Worm (Caenorhabditis elegans) whole organism, L1 larva: Measurements from ENCODE around the gene ZK154.4.
A peak's percentile ranks its signal among the peaks of the same experiment; 100 is the strongest.

Experiments used
- C16A3.4 ChIP-seq: fragments of 150-350 bp; optimal IDR thresholded peaks from 2 replicates; lab custom pipeline; 2014; ENCODE audit warnings: missing biosample characterization, missing genetic modification characterization
- F16B12.6 ChIP-seq: fragments of 150-350 bp; optimal IDR thresholded peaks from 2 replicates; lab custom pipeline; 2014; ENCODE audit warnings: missing biosample characterization, missing genetic modification characterization
- Y116A8C.19 ChIP-seq: sonication (generic microtip); optimal IDR thresholded peaks from 2 replicates; lab custom pipeline; 2016; ENCODE audit warnings: missing compliant biosample characterization, missing genetic modification characterization, borderline replicate concordance
- alr-1 ChIP-seq: fragments of 200-800 bp; sonication (Bioruptor generic); optimal IDR thresholded peaks from 2 replicates; lab custom pipeline; 2018; ENCODE audit warnings: borderline replicate concordance, mild to moderate bottlenecking, missing genetic modification characterization, missing compliant biosample characterization
- ama-1 ChIP-seq: fragments of 150-350 bp; optimal IDR thresholded peaks from 2 replicates; lab custom pipeline; 2014
- blmp-1 ChIP-seq: fragments of 150-350 bp; optimal IDR thresholded peaks from 2 replicates; lab custom pipeline; 2014; ENCODE audit warnings: missing biosample characterization, missing genetic modification characterization
- ceh-82 ChIP-seq, 3 experiments: fragments of 150-350 bp in 1 of 3; sonication (generic microtip) in 2 of 3; optimal IDR thresholded peaks; 2 replicates each; lab custom pipeline; 2014 to 2017; ENCODE audit warnings: missing biosample characterization in 3 of 3, missing genetic modification characterization in 3 of 3
- ceh-88 ChIP-seq: fragments of 200-800 bp; sonication (Bioruptor generic); IDR thresholded peaks from 2 replicates; pipeline ENCODE4 v1.3.6; 2022; ENCODE audit warnings: missing genetic modification characterization, missing compliant biosample characterization
- dpl-1 ChIP-seq, 3 experiments: fragments of 150-350 bp in 2 of 3; sonication (generic microtip) in 1 of 3; optimal IDR thresholded peaks; 2 replicates each; lab custom pipeline; 2014 to 2017; ENCODE audit warnings: missing biosample characterization in 3 of 3, missing genetic modification characterization in 3 of 3, missing genetic modification reagents in 3 of 3
- dsc-1 ChIP-seq: sonication (generic microtip); optimal IDR thresholded peaks from 2 replicates; lab custom pipeline; 2016; ENCODE audit warnings: mild to moderate bottlenecking, missing genetic modification characterization, missing compliant biosample characterization
- efl-1 ChIP-seq, 4 experiments: fragments of 150-350 bp; optimal IDR thresholded peaks in 3 of 4; peaks in 1 of 4; 1 replicate in 1 of 4; 2 replicates in 3 of 4; lab custom pipeline; 2014; ENCODE audit warnings: missing biosample characterization in 2 of 4, missing genetic modification characterization in 2 of 4, missing genetic modification reagents in 2 of 4
- elt-2 ChIP-seq: sonication (generic microtip); optimal IDR thresholded peaks from 2 replicates; lab custom pipeline; 2016; ENCODE audit warnings: missing genetic modification characterization, mild to moderate bottlenecking, inconsistent platforms, missing compliant biosample characterization, missing genetic modification reagents
- ets-5 ChIP-seq: fragments of 200-800 bp; sonication (Bioruptor generic); IDR thresholded peaks from 2 replicates; pipeline ENCODE4 v1.3.6; 2022; ENCODE audit warnings: missing genetic modification characterization, missing compliant biosample characterization
- fkh-8 ChIP-seq: sonication (generic microtip); optimal IDR thresholded peaks from 2 replicates; lab custom pipeline; 2016; ENCODE audit warnings: mild to moderate bottlenecking, missing genetic modification characterization, missing compliant biosample characterization
- hpl-2 ChIP-seq: fragments of 150-350 bp; optimal IDR thresholded peaks from 2 replicates; lab custom pipeline; 2014; ENCODE audit warnings: missing biosample characterization, missing genetic modification reagents, missing genetic modification characterization
- isw-1 ChIP-seq: fragments of 200-800 bp; sonication (Bioruptor generic); IDR thresholded peaks from 2 replicates; pipeline ENCODE4 v1.3.6; 2022; ENCODE audit warnings: missing genetic modification characterization, missing compliant biosample characterization
- lin-13 ChIP-seq: fragments of 150-350 bp; optimal IDR thresholded peaks from 2 replicates; lab custom pipeline; 2014; ENCODE audit warnings: missing biosample characterization, missing genetic modification reagents, missing genetic modification characterization
- lin-14 ChIP-seq: fragments of 200-800 bp; sonication (Bioruptor generic); optimal IDR thresholded peaks from 2 replicates; lab custom pipeline; 2018; ENCODE audit warnings: mild to moderate bottlenecking, missing genetic modification characterization, moderate library complexity, missing compliant biosample characterization
- lin-35 ChIP-seq, 2 experiments: fragments of 150-350 bp; optimal IDR thresholded peaks; 2 replicates each; lab custom pipeline; 2014; ENCODE audit warnings: missing biosample characterization in 2 of 2, missing genetic modification characterization in 2 of 2, missing genetic modification reagents in 2 of 2
- lsy-2 ChIP-seq, 2 experiments: fragments of 150-350 bp; optimal IDR thresholded peaks; 2 replicates each; lab custom pipeline; 2014; ENCODE audit warnings: missing biosample characterization in 2 of 2, missing genetic modification characterization in 2 of 2
- mdl-1 ChIP-seq, 2 experiments: fragments of 150-350 bp; optimal IDR thresholded peaks; 2 replicates each; lab custom pipeline; 2014 to 2017; ENCODE audit warnings: missing biosample characterization in 2 of 2, missing genetic modification characterization in 2 of 2, inconsistent platforms in 1 of 2
- mef-2 ChIP-seq: fragments of 150-350 bp; optimal IDR thresholded peaks from 2 replicates; lab custom pipeline; 2014; ENCODE audit warnings: missing biosample characterization, missing genetic modification characterization
- mep-1 ChIP-seq: fragments of 150-350 bp; optimal IDR thresholded peaks from 2 replicates; lab custom pipeline; 2014; ENCODE audit warnings: missing biosample characterization, missing genetic modification characterization
- nhr-12 ChIP-seq: sonication (generic microtip); optimal IDR thresholded peaks from 2 replicates; lab custom pipeline; 2017; ENCODE audit warnings: missing biosample characterization, missing genetic modification characterization
- nhr-19 ChIP-seq: fragments of 200-800 bp; sonication (Bioruptor generic); conservative IDR thresholded peaks from 2 replicates; pipeline ENCODE4 v1.3.6; 2022; ENCODE audit warnings: missing genetic modification characterization, missing compliant biosample characterization
- nhr-20 ChIP-seq: sonication (generic microtip); optimal IDR thresholded peaks from 2 replicates; lab custom pipeline; 2016; ENCODE audit warnings: mild to moderate bottlenecking, missing genetic modification characterization, missing compliant biosample characterization
- nhr-28 ChIP-seq: fragments of 150-350 bp; optimal IDR thresholded peaks from 2 replicates; lab custom pipeline; 2014; ENCODE audit warnings: missing biosample characterization, missing genetic modification characterization
- nhr-47 ChIP-seq: sonication (generic microtip); optimal IDR thresholded peaks from 2 replicates; lab custom pipeline; 2016; ENCODE audit warnings: mild to moderate bottlenecking, missing genetic modification characterization, moderate library complexity, missing compliant biosample characterization
- nhr-71 ChIP-seq: sonication (generic microtip); optimal IDR thresholded peaks from 2 replicates; lab custom pipeline; 2016; ENCODE audit warnings: mild to moderate bottlenecking, missing genetic modification characterization, moderate library complexity, missing compliant biosample characterization
- nhr-76 ChIP-seq: sonication (generic microtip); optimal IDR thresholded peaks from 2 replicates; lab custom pipeline; 2017; ENCODE audit warnings: missing biosample characterization, missing genetic modification characterization
- nhr-77 ChIP-seq: fragments of 150-350 bp; optimal IDR thresholded peaks from 2 replicates; lab custom pipeline; 2014; ENCODE audit warnings: missing biosample characterization, missing genetic modification characterization
- nhr-84 ChIP-seq: sonication (generic microtip); optimal IDR thresholded peaks from 2 replicates; lab custom pipeline; 2017; ENCODE audit warnings: missing biosample characterization, missing genetic modification characterization
- nhr-85 ChIP-seq: sonication (generic microtip); peaks from one replicate; lab custom pipeline; 2016; ENCODE audit warnings: missing genetic modification characterization, inconsistent platforms, missing compliant biosample characterization
- nhr-90 ChIP-seq: sonication (generic microtip); optimal IDR thresholded peaks from 2 replicates; lab custom pipeline; 2016; ENCODE audit warnings: mild to moderate bottlenecking, missing genetic modification characterization, missing compliant biosample characterization; ENCODE audit not compliant: poor library complexity
- rnt-1 ChIP-seq: sonication (generic microtip); optimal IDR thresholded peaks from 2 replicates; lab custom pipeline; 2016; ENCODE audit warnings: mild to moderate bottlenecking, missing genetic modification characterization, moderate library complexity, missing compliant biosample characterization
- skn-1 ChIP-seq: fragments of 150-350 bp; optimal IDR thresholded peaks from 2 replicates; lab custom pipeline; 2014; ENCODE audit warnings: missing biosample characterization, missing genetic modification characterization
- snpc-4 ChIP-seq: fragments of 150-350 bp; optimal IDR thresholded peaks from 2 replicates; lab custom pipeline; 2014; ENCODE audit warnings: missing biosample characterization, missing genetic modification characterization
- snu-23 ChIP-seq: sonication (generic microtip); optimal IDR thresholded peaks from 2 replicates; lab custom pipeline; 2016; ENCODE audit warnings: missing genetic modification characterization, missing compliant biosample characterization
- sup-37 ChIP-seq: fragments of 200-800 bp; sonication (Bioruptor generic); optimal IDR thresholded peaks from 2 replicates; lab custom pipeline; 2018; ENCODE audit warnings: mild to moderate bottlenecking, missing genetic modification characterization, missing compliant biosample characterization
- swsn-7 ChIP-seq: sonication (generic microtip); optimal IDR thresholded peaks from 2 replicates; lab custom pipeline; 2016; ENCODE audit warnings: missing genetic modification characterization, missing compliant biosample characterization
- tbx-2 ChIP-seq: sonication (generic microtip); optimal IDR thresholded peaks from 2 replicates; lab custom pipeline; 2016; ENCODE audit warnings: missing genetic modification characterization, missing compliant biosample characterization
- unc-130 ChIP-seq: fragments of 150-350 bp; optimal IDR thresholded peaks from 2 replicates; lab custom pipeline; 2017; ENCODE audit warnings: missing biosample characterization, missing genetic modification characterization, inconsistent platforms
- unc-30 ChIP-seq: sonication (generic microtip); optimal IDR thresholded peaks from 2 replicates; lab custom pipeline; 2017; ENCODE audit warnings: missing biosample characterization, missing genetic modification characterization
- unc-86 ChIP-seq: sonication (generic microtip); optimal IDR thresholded peaks from 2 replicates; lab custom pipeline; 2016; ENCODE audit warnings: missing genetic modification characterization, missing compliant biosample characterization
- xbp-1 ChIP-seq: sonication (generic microtip); optimal IDR thresholded peaks from 2 replicates; lab custom pipeline; 2016; ENCODE audit warnings: missing genetic modification characterization, missing compliant biosample characterization
- ztf-4 ChIP-seq: fragments of 150-350 bp; optimal IDR thresholded peaks from 2 replicates; lab custom pipeline; 2014; ENCODE audit warnings: missing biosample characterization, missing genetic modification characterization

Gene ZK154.4

DNA sequence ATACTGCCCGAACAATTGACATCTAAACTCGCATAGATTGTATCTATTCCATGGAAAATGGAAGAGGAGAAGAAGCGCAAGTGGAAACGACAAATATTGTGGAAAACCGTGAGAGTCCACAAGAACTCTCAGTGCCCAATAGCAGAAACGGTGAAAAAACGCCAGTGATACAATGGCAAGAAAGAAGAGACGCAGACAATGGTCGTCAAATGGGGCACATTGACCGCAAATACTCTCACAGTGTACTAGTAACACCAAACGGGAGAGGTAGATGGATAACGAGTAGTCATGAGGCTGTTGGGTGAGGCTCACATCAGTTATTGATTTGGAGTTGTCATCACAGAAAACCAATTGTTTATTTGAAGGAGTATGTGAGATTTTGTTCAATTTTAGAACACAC lies at the start of gene ZK154.4:
Gene ZK154.4 (minus strand): TSS at position 27 of the 400 bp plus-strand sequence.
- no peak for TF ChIP-seq nhr-76 (tag; lab: Kevin White, UChicago)
- no peak for TF ChIP-seq unc-30 (tag; lab: Kevin White, UChicago)
- TF ChIP-seq xbp-1 (tag; lab: Kevin White, UChicago): peak; percentile 66
- peak; percentile 4 for TF ChIP-seq hpl-2 (GFP tag; lab: Kevin White, UChicago)
- peak; percentile 24 for TF ChIP-seq lin-13
- peak; percentile 55 for TF ChIP-seq tbx-2 (tag; lab: Kevin White, UChicago)
- no peak for TF ChIP-seq nhr-12
- peak in 2 of 3 experiments; percentile 37 to 43 for TF ChIP-seq dpl-1 (GFP tag; optimal IDR thresholded peaks at IDR 0.05; lab: Kevin White, UChicago)
- peak; percentile 91 for TF ChIP-seq F16B12.6 (tag; lab: Kevin White, UChicago)
- no peak for TF ChIP-seq ceh-88
- peak; percentile 42 for TF ChIP-seq dsc-1 (tag; lab: Kevin White, UChicago)
- TF ChIP-seq snu-23 (GFP tag; lab: Kevin White, UChicago): peak; percentile 75
- no peak for TF ChIP-seq nhr-84 (tag; lab: Kevin White, UChicago)
- TF ChIP-seq nhr-71 (tag; lab: Kevin White, UChicago): peak; percentile 70
- TF ChIP-seq ama-1: no peak
- peak; percentile 52 to 74 for TF ChIP-seq lin-35 (GFP tag; optimal IDR thresholded peaks at IDR 0.05; lab: Kevin White, UChicago)
- TF ChIP-seq unc-130 (tag; lab: Kevin White, UChicago): peak; percentile 48
- peak; percentile 23 for TF ChIP-seq nhr-85 (tag; lab: Kevin White, UChicago)
- peak; percentile 42 to 73 for TF ChIP-seq lsy-2 (tag; optimal IDR thresholded peaks at IDR 0.05; lab: Kevin White, UChicago)
- TF ChIP-seq Y116A8C.19: no peak
- peak in 1 of 2 experiments; percentile 56 for TF ChIP-seq mdl-1 (tag; optimal IDR thresholded peaks at IDR 0.05; lab: Kevin White, UChicago)
- TF ChIP-seq sup-37 (GFP tag; lab: Kevin White, UChicago): no peak
- peak; percentile 40 for TF ChIP-seq fkh-8 (tag; lab: Kevin White, UChicago)
- TF ChIP-seq nhr-90 (tag; lab: Kevin White, UChicago): peak; percentile 28
- TF ChIP-seq unc-86 (tag; lab: Kevin White, UChicago): peak; percentile 17
- TF ChIP-seq snpc-4 (tag; lab: Kevin White, UChicago): no peak
- TF ChIP-seq C16A3.4 (tag; lab: Kevin White, UChicago): peak; percentile 73
- peak; percentile 2 for TF ChIP-seq skn-1 (tag; lab: Kevin White, UChicago)
- TF ChIP-seq blmp-1 (tag; lab: Kevin White, UChicago): peak; percentile 47
- peak; percentile 51 for TF ChIP-seq nhr-77 (tag; lab: Kevin White, UChicago)
- peak; percentile 42 for TF ChIP-seq ztf-4
- peak; percentile 69 for TF ChIP-seq rnt-1 (tag; lab: Kevin White, UChicago)
- peak; percentile 75 for TF ChIP-seq mep-1 (tag; lab: Kevin White, UChicago)
- TF ChIP-seq nhr-47 (tag; lab: Kevin White, UChicago): peak; percentile 66
- TF ChIP-seq nhr-19 (GFP tag; lab: Robert Waterston, UW): peak; percentile 43; the same call in 1 of the 2 replicates
- TF ChIP-seq elt-2 (tag; lab: Kevin White, UChicago): peak; percentile 8
- peak; percentile 8; the same call in 1 of the 2 replicates for TF ChIP-seq isw-1
- peak in 2 of 3 experiments; percentile 1 to 58 for TF ChIP-seq ceh-82 (tag; optimal IDR thresholded peaks at IDR 0.05; lab: Kevin White, UChicago)
- peak; percentile 8 for TF ChIP-seq mef-2 (tag; lab: Kevin White, UChicago)
- peak; percentile 75 for TF ChIP-seq lin-14 (GFP tag; lab: Kevin White, UChicago)
- peak; percentile 41 to 62 for TF ChIP-seq efl-1 (optimal IDR thresholded peaks at IDR 0.05; lab: Kevin White, UChicago)
- TF ChIP-seq efl-1 (GFP tag; optimal IDR thresholded peaks at IDR 0.05 in 1 of 2; lab: Kevin White, UChicago): peak; percentile 63 to 92
- peak; percentile 54 for TF ChIP-seq swsn-7 (tag; lab: Kevin White, UChicago)
- peak; percentile 68 for TF ChIP-seq nhr-20 (tag; lab: Kevin White, UChicago)
- no peak for TF ChIP-seq nhr-28
- TF ChIP-seq alr-1 (tag; lab: Kevin White, UChicago): no peak
- TF ChIP-seq ets-5 (GFP tag; lab: Robert Waterston, UW): no peak
